Fruit fly (Drosophila melanogaster): ENCODE results near the gene CG11658.
A peak's percentile ranks its signal among the peaks of the same experiment; 100 is the strongest.

The CG11658 gene

dm6 chr3L:11708633-11709116, 322 bp upstream of the CG11658 start, which contains the start of the genes Ccdc56 and mtTFB1 (continued):
- TF ChIP-seq sd (tag; optimal IDR thresholded peaks at IDR 0.05) (no peak), odd (GFP tag; optimal IDR thresholded peaks at IDR 0.05) (no peak), Ravus (GFP tag; IDR thresholded peaks at IDR 0.05) (no peak), ato (GFP tag; IDR thresholded peaks at IDR 0.05; ENCODE audit: partially characterized antibody) (peak; percentile 22; the same call in 1 of the 2 replicates), Trl (optimal IDR thresholded peaks at IDR 0.05) (no peak), Trl (GFP tag; optimal IDR thresholded peaks at IDR 0.05) (no peak), Sry-δ (GFP tag; optimal IDR thresholded peaks at IDR 0.05) (peak; percentile 46), Dp (GFP tag; optimal IDR thresholded peaks at IDR 0.05) (peak; percentile 84), Myb (GFP tag; optimal IDR thresholded peaks at IDR 0.05) (peak; percentile 78), Scr (GFP tag; IDR thresholded peaks at IDR 0.05; ENCODE audit: partially characterized antibody) (peak; percentile 16; the same call in 1 of the 2 replicates), tin (GFP tag; optimal IDR thresholded peaks at IDR 0.05) (no peak), hkb (optimal IDR thresholded peaks at IDR 0.05) (no peak), hkb (GFP tag; IDR thresholded peaks at IDR 0.05) (0 out of 2 replicates have a peak, but pooled peaks have one; percentile 6), BEAF-32 (GFP tag; optimal IDR thresholded peaks at IDR 0.05) (peak; percentile 51), CG15601 (tag; optimal IDR thresholded peaks at IDR 0.05) (no peak), sima (GFP tag; optimal IDR thresholded peaks at IDR 0.05) (no peak), Bteb2 (GFP tag; optimal IDR thresholded peaks at IDR 0.05) (peak; percentile 13), CG12155 (GFP tag; optimal IDR thresholded peaks at IDR 0.05) (peak; percentile 91), CG31441 (GFP tag; IDR thresholded peaks at IDR 0.05) (no peak), MBD-R2 (GFP tag; IDR thresholded peaks at IDR 0.05) (peak; percentile 65), Gsc (GFP tag; IDR thresholded peaks at IDR 0.05) (no peak), CG17186 (GFP tag; optimal IDR thresholded peaks at IDR 0.05) (peak; percentile 60), CG16779 (GFP tag; IDR thresholded peaks at IDR 0.05) (no peak), NfI (GFP tag; optimal IDR thresholded peaks at IDR 0.05) (no peak), CG31365 (tag; optimal IDR thresholded peaks at IDR 0.05) (no peak), CG10431 (GFP tag; optimal IDR thresholded peaks at IDR 0.05) (no peak), sim (GFP tag; IDR thresholded peaks at IDR 0.05) (no peak), cas (GFP tag; IDR thresholded peaks at IDR 0.05) (no peak), CG15514 (GFP tag; optimal IDR thresholded peaks at IDR 0.05) (peak; percentile 53), pho (GFP tag; optimal IDR thresholded peaks at IDR 0.05) (peak; percentile 13), lov (optimal IDR thresholded peaks at IDR 0.05) (no peak), lov (GFP tag; IDR thresholded peaks at IDR 0.05) (no peak), pros (GFP tag; optimal IDR thresholded peaks at IDR 0.05) (no peak), otp (GFP tag; IDR thresholded peaks at IDR 0.05) (no peak), gsb (GFP tag; IDR thresholded peaks at IDR 0.05) (no peak), CTCF (GFP tag; optimal IDR thresholded peaks at IDR 0.05) (peak; percentile 5), abd-A (tag; optimal IDR thresholded peaks at IDR 0.05) (no peak), CG12219 (GFP tag; optimal IDR thresholded peaks at IDR 0.05) (no peak), Fer2 (tag; optimal IDR thresholded peaks at IDR 0.05) (no peak), CG4617 (GFP tag; optimal IDR thresholded peaks at IDR 0.05; ENCODE audit: borderline replicate concordance) (peak; percentile 4), CG4854 (GFP tag; optimal IDR thresholded peaks at IDR 0.05) (no peak), fd102C (GFP tag; optimal IDR thresholded peaks at IDR 0.05) (no peak), Spps (tag; optimal IDR thresholded peaks at IDR 0.05) (no peak), CG1024 (GFP tag; IDR thresholded peaks at IDR 0.05) (no peak), B-H1 (GFP tag; IDR thresholded peaks at IDR 0.05) (no peak), Chrac-16 (GFP tag; optimal IDR thresholded peaks at IDR 0.05) (peak; percentile 8), cad (GFP tag; optimal IDR thresholded peaks at IDR 0.05) (no peak), ci (GFP tag; IDR thresholded peaks at IDR 0.05) (0 out of 3 replicates have a peak, but pooled peaks have one; percentile 39), CG30403 (GFP tag; optimal IDR thresholded peaks at IDR 0.05) (peak; percentile 0), dimm (GFP tag; IDR thresholded peaks at IDR 0.05) (no peak), az2 (GFP tag; optimal IDR thresholded peaks at IDR 0.05) (no peak), CG42726 (GFP tag; IDR thresholded peaks at IDR 0.05; ENCODE audit: partially characterized antibody) (no peak), pzg (GFP tag; optimal IDR thresholded peaks at IDR 0.05) (peak; percentile 80)

Measured in whole organism, embryonic.